Fruit fly (Drosophila melanogaster) whole organism, embryonic: ENCODE results near the gene Pp2A-29B.

Experiments
- Adf1 ChIP-seq: fragments of 200-800 bp; sonication (Bioruptor generic); IDR thresholded peaks from 2 replicates; pipeline ENCODE4 v1.3.6; 2022; ENCODE audit warnings: missing biosample characterization, missing genetic modification characterization
- Atf6 ChIP-seq: fragments of 200-800 bp; sonication (Bioruptor generic); IDR thresholded peaks from 2 replicates; pipeline ENCODE4 v1.3.6; 2022; ENCODE audit warnings: missing biosample characterization, missing genetic modification characterization
- Bteb2 ChIP-seq: fragments of 200-800 bp; sonication (Bioruptor generic); optimal IDR thresholded peaks from 2 replicates; lab custom pipeline; 2016; ENCODE audit warnings: missing biosample characterization, missing genetic modification characterization
- CG1024 ChIP-seq: fragments of 200-800 bp; sonication (Bioruptor generic); IDR thresholded peaks from 2 replicates; pipeline ENCODE4 v1.3.6; 2022; ENCODE audit warnings: missing biosample characterization, missing genetic modification characterization
- CG10979 ChIP-seq: fragments of 200-800 bp; sonication (Bioruptor generic); optimal IDR thresholded peaks from 2 replicates; lab custom pipeline; 2018; ENCODE audit warnings: missing biosample characterization, mild to moderate bottlenecking, missing genetic modification characterization, moderate library complexity
- CG11398 ChIP-seq: fragments of 200-800 bp; sonication (Bioruptor generic); optimal IDR thresholded peaks from 2 replicates; lab custom pipeline; 2016; ENCODE audit warnings: missing biosample characterization, missing genetic modification characterization
- CG12104 ChIP-seq: fragments of 200-800 bp; sonication (Bioruptor generic); optimal IDR thresholded peaks from 3 replicates; lab custom pipeline; 2016; ENCODE audit warnings: missing biosample characterization, missing genetic modification characterization
- CG12236 ChIP-seq: fragments of 200-800 bp; sonication (Bioruptor generic); optimal IDR thresholded peaks from 2 replicates; lab custom pipeline; 2016; ENCODE audit warnings: missing biosample characterization, missing genetic modification characterization
- CG14965 ChIP-seq: fragments of 200-800 bp; sonication (Bioruptor generic); optimal IDR thresholded peaks from 2 replicates; lab custom pipeline; 2016; ENCODE audit warnings: missing biosample characterization, missing genetic modification characterization, borderline replicate concordance
- CG16779 ChIP-seq: fragments of 200-800 bp; sonication (Bioruptor generic); IDR thresholded peaks from 2 replicates; pipeline ENCODE4 v1.3.6; 2022; ENCODE audit warnings: missing biosample characterization, missing genetic modification characterization
- CG16813 ChIP-seq: fragments of 200-800 bp; sonication (Bioruptor generic); IDR thresholded peaks from 3 replicates; pipeline ENCODE4 v1.3.6; 2022; ENCODE audit warnings: missing biosample characterization, missing genetic modification characterization; ENCODE audit not compliant: partially characterized antibody
- CG17186 ChIP-seq: fragments of 200-800 bp; sonication (Bioruptor generic); optimal IDR thresholded peaks from 3 replicates; lab custom pipeline; 2017; ENCODE audit warnings: missing biosample characterization, missing genetic modification reagents, missing genetic modification characterization
- CG17802 ChIP-seq: fragments of 200-800 bp; sonication (Bioruptor generic); optimal IDR thresholded peaks from 2 replicates; lab custom pipeline; 2018; ENCODE audit warnings: missing biosample characterization, mild to moderate bottlenecking, missing genetic modification characterization, moderate library complexity
- CG1832 ChIP-seq: fragments of 200-800 bp; sonication (Bioruptor generic); optimal IDR thresholded peaks from 2 replicates; lab custom pipeline; 2017; ENCODE audit warnings: missing biosample characterization, mild to moderate bottlenecking, missing genetic modification characterization, inconsistent platforms
- CG18619 ChIP-seq: fragments of 200-800 bp; sonication (Bioruptor generic); optimal IDR thresholded peaks from 3 replicates; lab custom pipeline; 2017; ENCODE audit warnings: missing biosample characterization, mild to moderate bottlenecking, missing genetic modification characterization
- CG2678 ChIP-seq: fragments of 200-800 bp; sonication (Bioruptor generic); optimal IDR thresholded peaks from 3 replicates; lab custom pipeline; 2019; ENCODE audit warnings: missing biosample characterization, mild to moderate bottlenecking, missing genetic modification characterization, moderate library complexity
- CG30403 ChIP-seq: fragments of 200-800 bp; sonication (Bioruptor generic); optimal IDR thresholded peaks from 3 replicates; lab custom pipeline; 2016; ENCODE audit warnings: missing biosample characterization, missing genetic modification characterization
- CG3281 ChIP-seq: fragments of 200-800 bp; sonication (Bioruptor generic); optimal IDR thresholded peaks from 3 replicates; lab custom pipeline; 2017; ENCODE audit warnings: missing biosample characterization, mild to moderate bottlenecking, missing genetic modification characterization
- CG34224 ChIP-seq: fragments of 200-800 bp; sonication (Bioruptor generic); IDR thresholded peaks from 3 replicates; pipeline ENCODE4 v1.3.6; 2022; ENCODE audit warnings: missing biosample characterization, missing genetic modification characterization; ENCODE audit not compliant: partially characterized antibody
- CG7271 ChIP-seq: fragments of 200-800 bp; sonication (Bioruptor generic); optimal IDR thresholded peaks from 2 replicates; lab custom pipeline; 2018; ENCODE audit warnings: missing biosample characterization, mild to moderate bottlenecking, missing genetic modification characterization, moderate library complexity
- CG8281 ChIP-seq: fragments of 200-800 bp; sonication (Bioruptor generic); optimal IDR thresholded peaks from 2 replicates; lab custom pipeline; 2018; ENCODE audit warnings: missing biosample characterization, mild to moderate bottlenecking, missing genetic modification characterization, moderate library complexity
- CG8944 ChIP-seq: fragments of 200-800 bp; sonication (Bioruptor generic); optimal IDR thresholded peaks from 3 replicates; lab custom pipeline; 2016; ENCODE audit warnings: missing biosample characterization, missing genetic modification characterization
- E2f2 ChIP-seq: fragments of 200-800 bp; sonication (Bioruptor generic); IDR thresholded peaks from 2 replicates; pipeline ENCODE4 v1.3.6; 2022; ENCODE audit warnings: missing biosample characterization, missing genetic modification characterization
- Gug ChIP-seq: fragments of 200-800 bp; sonication (Bioruptor generic); IDR thresholded peaks from 4 replicates; pipeline ENCODE4 v1.3.6; 2022; ENCODE audit warnings: missing biosample characterization, missing genetic modification characterization
- HmgZ ChIP-seq: fragments of 200-800 bp; sonication (Bioruptor generic); optimal IDR thresholded peaks from 2 replicates; lab custom pipeline; 2018; ENCODE audit warnings: missing biosample characterization, mild to moderate bottlenecking, missing genetic modification characterization
- Nf-YA ChIP-seq: fragments of 200-800 bp; sonication (Bioruptor generic); IDR thresholded peaks from 2 replicates; pipeline ENCODE4 v1.3.6; 2022; ENCODE audit warnings: missing biosample characterization, missing genetic modification characterization
- Usf ChIP-seq: fragments of 200-800 bp; sonication (Bioruptor generic); optimal IDR thresholded peaks from 2 replicates; lab custom pipeline; 2017; ENCODE audit warnings: missing genotype, missing biosample characterization, missing genetic modification characterization
- Xbp1 ChIP-seq: fragments of 200-800 bp; sonication (Bioruptor generic); optimal IDR thresholded peaks from 3 replicates; lab custom pipeline; 2016; ENCODE audit warnings: missing biosample characterization, mild to moderate bottlenecking, missing genetic modification characterization
- ab ChIP-seq: fragments of 200-800 bp; sonication (Bioruptor generic); optimal IDR thresholded peaks from 2 replicates; lab custom pipeline; 2016; ENCODE audit warnings: missing biosample characterization, missing genetic modification characterization
- cad ChIP-seq: fragments of >200 bp; optimal IDR thresholded peaks from 2 replicates; lab custom pipeline; 2017; ENCODE audit warnings: missing biosample characterization, missing genetic modification characterization
- caup ChIP-seq: fragments of 200-800 bp; sonication (Bioruptor generic); optimal IDR thresholded peaks from 3 replicates; lab custom pipeline; 2017; ENCODE audit warnings: missing biosample characterization, mild to moderate bottlenecking, missing genetic modification characterization, moderate library complexity; ENCODE audit not compliant: severe bottlenecking
- corto ChIP-seq: fragments of 200-800 bp; sonication (Bioruptor generic); optimal IDR thresholded peaks from 2 replicates; lab custom pipeline; 2016; ENCODE audit warnings: missing biosample characterization, mild to moderate bottlenecking, missing genetic modification characterization, moderate library complexity
- cwo ChIP-seq: fragments of 200-800 bp; sonication (Bioruptor generic); optimal IDR thresholded peaks from 3 replicates; lab custom pipeline; 2017; ENCODE audit warnings: missing biosample characterization, missing genetic modification characterization, mild to moderate bottlenecking, moderate library complexity, missing genetic modification reagents
- disco-r ChIP-seq: fragments of 200-800 bp; sonication (Bioruptor generic); optimal IDR thresholded peaks from 2 replicates; lab custom pipeline; 2016; ENCODE audit warnings: missing biosample characterization, missing genetic modification characterization
- gsb ChIP-seq: fragments of 200-800 bp; sonication (Bioruptor generic); IDR thresholded peaks from 2 replicates; pipeline ENCODE4 v1.3.6; 2022; ENCODE audit warnings: missing biosample characterization, missing genetic modification characterization
- ham ChIP-seq: fragments of 200-800 bp; sonication (Bioruptor generic); IDR thresholded peaks from 2 replicates; pipeline ENCODE4 v1.3.6; 2022; ENCODE audit warnings: missing biosample characterization, missing genetic modification characterization
- nmo ChIP-seq: fragments of 200-800 bp; sonication (Bioruptor generic); optimal IDR thresholded peaks from 2 replicates; lab custom pipeline; 2018; ENCODE audit warnings: missing biosample characterization, mild to moderate bottlenecking, missing genetic modification characterization, moderate library complexity
- oc ChIP-seq: fragments of 200-800 bp; sonication (Bioruptor generic); optimal IDR thresholded peaks from 2 replicates; lab custom pipeline; 2018; ENCODE audit warnings: missing biosample characterization, mild to moderate bottlenecking, missing genetic modification characterization, moderate library complexity
- onecut ChIP-seq: fragments of 200-800 bp; sonication (Bioruptor generic); IDR thresholded peaks from 2 replicates; pipeline ENCODE4 v1.3.6; 2022; ENCODE audit warnings: missing biosample characterization, missing genetic modification characterization
- schlank ChIP-seq: fragments of 200-800 bp; sonication (Bioruptor generic); optimal IDR thresholded peaks from 2 replicates; lab custom pipeline; 2018; ENCODE audit warnings: missing biosample characterization, mild to moderate bottlenecking, missing genetic modification characterization
- seq ChIP-seq: fragments of 200-800 bp; sonication (Bioruptor generic); IDR thresholded peaks from 2 replicates; pipeline ENCODE4 v1.3.6; 2022; ENCODE audit warnings: missing biosample characterization, missing genetic modification characterization
- sisA ChIP-seq: fragments of 200-800 bp; sonication (Bioruptor generic); IDR thresholded peaks from 2 replicates; pipeline ENCODE4 v1.3.6; 2022; ENCODE audit warnings: missing biosample characterization, missing genetic modification characterization
- slou ChIP-seq: fragments of 200-800 bp; sonication (Bioruptor generic); optimal IDR thresholded peaks from 3 replicates; lab custom pipeline; 2016; ENCODE audit warnings: missing biosample characterization, missing genetic modification characterization
- so ChIP-seq: fragments of 200-800 bp; sonication (Bioruptor generic); IDR thresholded peaks from 3 replicates; pipeline ENCODE4 v1.3.6; 2022; ENCODE audit warnings: missing biosample characterization, missing genetic modification characterization
- sqz ChIP-seq: fragments of 200-800 bp; sonication (Bioruptor generic); optimal IDR thresholded peaks from 3 replicates; lab custom pipeline; 2018; ENCODE audit warnings: missing biosample characterization, mild to moderate bottlenecking, missing genetic modification characterization
- sr ChIP-seq: fragments of 200-800 bp; sonication (Bioruptor generic); IDR thresholded peaks from 3 replicates; pipeline ENCODE4 v1.3.6; 2022; ENCODE audit warnings: missing biosample characterization, missing genetic modification characterization
- tup ChIP-seq: fragments of 200-800 bp; sonication (Bioruptor generic); optimal IDR thresholded peaks from 2 replicates; lab custom pipeline; 2016; ENCODE audit warnings: missing biosample characterization, mild to moderate bottlenecking, missing genetic modification characterization, moderate library complexity
- vvl ChIP-seq: fragments of 200-800 bp; sonication (Bioruptor generic); IDR thresholded peaks from 2 replicates; pipeline ENCODE4 v1.3.6; 2022; ENCODE audit warnings: missing biosample characterization, missing genetic modification characterization

Gene Pp2A-29B

DNA sequence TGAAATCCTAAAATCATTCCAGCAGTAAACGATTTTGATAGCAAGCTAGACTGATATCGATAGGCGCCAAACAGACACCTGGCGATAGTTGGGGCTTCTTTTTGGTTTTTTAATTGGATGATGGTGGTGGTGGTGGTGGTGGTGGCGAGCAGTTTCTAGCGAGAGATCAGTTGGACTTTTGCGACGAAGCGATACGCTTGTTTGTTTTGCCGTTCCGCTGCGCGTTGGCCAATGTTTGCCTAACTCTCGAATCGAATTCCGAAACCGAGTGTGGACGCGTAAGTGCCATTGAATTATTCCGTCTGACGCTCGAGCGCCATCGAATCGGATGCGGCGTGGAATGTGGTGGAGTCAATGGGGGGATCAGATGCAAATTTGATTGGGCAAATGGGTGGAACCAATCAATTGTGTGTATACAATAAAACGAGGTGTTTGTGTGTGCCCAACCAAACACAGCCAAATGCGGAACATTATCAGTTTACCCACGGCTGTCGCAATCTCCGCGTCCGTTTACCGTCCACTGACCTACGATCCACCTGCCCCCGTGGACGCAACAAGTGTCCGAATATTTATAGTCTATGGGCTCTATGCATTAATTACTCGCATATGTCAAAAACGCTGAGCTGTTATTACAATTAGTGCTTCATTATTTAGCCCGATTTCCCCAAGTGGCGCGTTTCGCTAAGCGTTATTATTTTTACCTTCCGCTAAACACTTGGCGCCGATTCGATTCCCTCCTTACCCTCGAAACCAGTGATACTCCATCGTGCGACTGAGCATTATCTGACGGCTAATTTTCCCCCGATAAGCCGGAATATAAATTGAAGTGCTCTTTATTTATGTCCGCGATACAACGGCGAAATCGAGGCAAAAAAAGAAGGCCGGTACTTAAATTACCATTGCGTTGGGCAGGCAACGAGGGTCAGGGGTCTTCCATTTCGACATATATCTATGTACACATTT lies 4.8 kb downstream of the Pp2A-29B start, which contains the start of gene CG17292 (continued):
- TF ChIP-seq CG8944 (no peak), CG10979 (tag; lab: Kevin White, UChicago) (peak; percentile 8), CG16779 (GFP tag; lab: Robert Waterston, UW) (peak; percentile 84), cwo (GFP tag; lab: Kevin White, UChicago) (peak; percentile 52), tup (GFP tag; lab: Kevin White, UChicago) (no peak), Gug (GFP tag; lab: Robert Waterston, UW) (peak; percentile 40; the same call in 2 of the 4 replicates), CG18619 (GFP tag; lab: Kevin White, UChicago) (peak; percentile 61), seq (GFP tag; lab: Robert Waterston, UW) (peak; percentile 43; the same call in 1 of the 2 replicates), corto (GFP tag; lab: Kevin White, UChicago) (no peak), HmgZ (tag; lab: Kevin White, UChicago) (peak; percentile 83), CG11398 (GFP tag; lab: Kevin White, UChicago) (peak; percentile 50), E2f2 (peak; percentile 66), CG14965 (GFP tag; lab: Kevin White, UChicago) (no peak), CG8281 (no peak), caup (peak; percentile 76), so (GFP tag; lab: Robert Waterston, UW) (peak; percentile 76; the same call in 2 of the 3 replicates), CG17186 (GFP tag; lab: Kevin White, UChicago) (peak; percentile 11), CG7271 (tag; lab: Kevin White, UChicago) (no peak), disco-r (GFP tag; lab: Kevin White, UChicago) (no peak), sisA (GFP tag; lab: Robert Waterston, UW) (peak; percentile 37), schlank (tag; lab: Kevin White, UChicago) (peak; percentile 52), CG17802 (tag; lab: Kevin White, UChicago) (no peak), gsb (GFP tag; lab: Robert Waterston, UW) (0 out of 2 replicates have a peak, but pooled peaks have one; percentile 41), CG34224 (GFP tag; lab: Robert Waterston, UW) (peak; percentile 88), CG1024 (GFP tag; lab: Robert Waterston, UW) (peak; percentile 67), CG30403 (no peak), Bteb2 (GFP tag; lab: Kevin White, UChicago) (no peak), sqz (no peak), onecut (GFP tag; lab: Robert Waterston, UW) (peak; percentile 54; the same call in 1 of the 2 replicates), oc (peak; percentile 70), Nf-YA (GFP tag; lab: Robert Waterston, UW) (peak; percentile 41; the same call in 1 of the 2 replicates), vvl (peak; percentile 92), ab (no peak), CG3281 (GFP tag; lab: Kevin White, UChicago) (peak; percentile 43), slou (GFP tag; lab: Kevin White, UChicago) (no peak), nmo (GFP tag; lab: Kevin White, UChicago) (no peak), CG2678 (peak; percentile 49), ham (0 out of 2 replicates have a peak, but pooled peaks have one; percentile 9), CG1832 (GFP tag; lab: Kevin White, UChicago) (no peak), Adf1 (GFP tag; lab: Robert Waterston, UW) (peak; percentile 66), Usf (GFP tag; lab: Kevin White, UChicago) (no peak), Xbp1 (GFP tag; lab: Kevin White, UChicago) (peak; percentile 12), CG12236 (GFP tag; lab: Kevin White, UChicago) (no peak), Atf6 (peak; percentile 86), sr (GFP tag; lab: Robert Waterston, UW) (peak; percentile 61; the same call in 2 of the 3 replicates), cad (GFP tag; lab: Kevin White, UChicago) (no peak), CG16813 (GFP tag; lab: Robert Waterston, UW) (peak; percentile 80), CG12104 (GFP tag; lab: Kevin White, UChicago) (no peak)
